Worm (Caenorhabditis elegans): Measurements from ENCODE around the gene F28F8.9.

The F28F8.9 gene

ce11 chrV:15553869-15554268, 24.6 kb downstream of the F28F8.9 start:
- no peak for TF ChIP-seq ceh-82 (tag; optimal IDR thresholded peaks at IDR 0.05)
- no peak for TF ChIP-seq unc-39 (tag; optimal IDR thresholded peaks at IDR 0.05)
- peak; percentile 6 for TF ChIP-seq elt-2 (tag; optimal IDR thresholded peaks at IDR 0.05)
- peak; percentile 20 for TF ChIP-seq nhr-43 (tag; optimal IDR thresholded peaks at IDR 0.05; ENCODE audit: poor library complexity, severe bottlenecking)
- peak; percentile 16 for TF ChIP-seq pqm-1 (tag; optimal IDR thresholded peaks at IDR 0.05)
- TF ChIP-seq hmg-11 (tag; optimal IDR thresholded peaks at IDR 0.05): peak; percentile 43
- peak; percentile 38 for TF ChIP-seq nfya-1 (tag; optimal IDR thresholded peaks at IDR 0.05; ENCODE audit: insufficient read depth)

- TF ChIP-seq ceh-28 (tag; optimal IDR thresholded peaks at IDR 0.05): no peak
- no peak for TF ChIP-seq ama-1 (optimal IDR thresholded peaks at IDR 0.05)
- TF ChIP-seq aly-2 (tag; optimal IDR thresholded peaks at IDR 0.05): no peak
- peak; percentile 44 for TF ChIP-seq pha-4 (tag; optimal IDR thresholded peaks at IDR 0.05)
- TF ChIP-seq nhr-77 (tag; optimal IDR thresholded peaks at IDR 0.05): no peak
- TF ChIP-seq nhr-67 (tag; optimal IDR thresholded peaks at IDR 0.05): no peak
- peak; percentile 11 for TF ChIP-seq snpc-4 (tag; optimal IDR thresholded peaks at IDR 0.05)
- TF ChIP-seq fkh-10 (GFP tag; optimal IDR thresholded peaks at IDR 0.05): no peak
- no peak for TF ChIP-seq lsy-12 (tag; optimal IDR thresholded peaks at IDR 0.05)
- peak; percentile 53 for TF ChIP-seq nhr-43 (tag; optimal IDR thresholded peaks at IDR 0.05; ENCODE audit: poor library complexity, severe bottlenecking)
- TF ChIP-seq sea-2 (GFP tag; optimal IDR thresholded peaks at IDR 0.05): no peak
- TF ChIP-seq nhr-23 (tag; optimal IDR thresholded peaks at IDR 0.05): no peak
- no peak for TF ChIP-seq ZK546.5 (tag; optimal IDR thresholded peaks at IDR 0.05)
- TF ChIP-seq unc-39 (tag; optimal IDR thresholded peaks at IDR 0.05): no peak
- peak; percentile 44 for TF ChIP-seq tbx-2 (tag; optimal IDR thresholded peaks at IDR 0.05)
- peak; percentile 63 for TF ChIP-seq hmg-11 (tag; optimal IDR thresholded peaks at IDR 0.05)
- no peak for TF ChIP-seq ceh-82 (tag; optimal IDR thresholded peaks at IDR 0.05)
- no peak for TF ChIP-seq lin-15B (tag; optimal IDR thresholded peaks at IDR 0.05)
- no peak for TF ChIP-seq R02D3.7 (tag; optimal IDR thresholded peaks at IDR 0.05)
- no peak for TF ChIP-seq ceh-16 (tag; optimal IDR thresholded peaks at IDR 0.05)
- no peak for TF ChIP-seq mml-1 (tag; optimal IDR thresholded peaks at IDR 0.05)
- no peak for TF ChIP-seq daf-12 (tag; optimal IDR thresholded peaks at IDR 0.05)
- TF ChIP-seq unc-62 (GFP tag; optimal IDR thresholded peaks at IDR 0.05): no peak
- no peak for TF ChIP-seq fkh-2 (tag; optimal IDR thresholded peaks at IDR 0.05)
- peak; percentile 25 for TF ChIP-seq lin-39 (tag; optimal IDR thresholded peaks at IDR 0.05)
- TF ChIP-seq nhr-12 (tag; optimal IDR thresholded peaks at IDR 0.05): no peak
- TF ChIP-seq nfya-1 (tag; optimal IDR thresholded peaks at IDR 0.05; ENCODE audit: insufficient read depth): peak; percentile 52
- peak; percentile 10 for TF ChIP-seq pqm-1 (tag; optimal IDR thresholded peaks at IDR 0.05)
- TF ChIP-seq nhr-25 (tag; optimal IDR thresholded peaks at IDR 0.05): no peak
- TF ChIP-seq nhr-76 (tag; optimal IDR thresholded peaks at IDR 0.05): no peak
- peak; percentile 26 for TF ChIP-seq elt-2 (tag; optimal IDR thresholded peaks at IDR 0.05)
- TF ChIP-seq egl-27 (tag; optimal IDR thresholded peaks at IDR 0.05): no peak
- TF ChIP-seq skn-1 (tag; optimal IDR thresholded peaks at IDR 0.05): peak; percentile 17
- no peak for TF ChIP-seq elt-3 (tag; optimal IDR thresholded peaks at IDR 0.05)
- TF ChIP-seq jun-1 (tag; optimal IDR thresholded peaks at IDR 0.05): no peak
- TF ChIP-seq eor-1 (tag; optimal IDR thresholded peaks at IDR 0.05): no peak
Measured at ce11 chrV:15551642-15552041, 26.8 kb downstream of the F28F8.9 start.

- TF ChIP-seq nhr-11 (tag; optimal IDR thresholded peaks at IDR 0.05) (no peak), ZK546.5 (tag; optimal IDR thresholded peaks at IDR 0.05) (no peak), nhr-25 (tag; optimal IDR thresholded peaks at IDR 0.05) (no peak), ceh-28 (tag; optimal IDR thresholded peaks at IDR 0.05) (no peak), fkh-10 (GFP tag; optimal IDR thresholded peaks at IDR 0.05) (no peak), mdl-1 (tag; optimal IDR thresholded peaks at IDR 0.05) (no peak), nhr-12 (tag; optimal IDR thresholded peaks at IDR 0.05) (no peak), ceh-16 (tag; optimal IDR thresholded peaks at IDR 0.05) (no peak), nhr-77 (tag; optimal IDR thresholded peaks at IDR 0.05) (no peak), eor-1 (tag; optimal IDR thresholded peaks at IDR 0.05) (no peak), egl-27 (tag; optimal IDR thresholded peaks at IDR 0.05) (no peak), R02D3.7 (tag; optimal IDR thresholded peaks at IDR 0.05) (no peak), fos-1 (tag; optimal IDR thresholded peaks at IDR 0.05) (no peak)
Measured at ce11 chrV:15550408-15550807, 28.1 kb downstream of the F28F8.9 start.

Measured in whole organism, L3 larva.